Worm (Caenorhabditis elegans): Measurements from ENCODE around the gene irld-18.

Gene irld-18

DNA sequence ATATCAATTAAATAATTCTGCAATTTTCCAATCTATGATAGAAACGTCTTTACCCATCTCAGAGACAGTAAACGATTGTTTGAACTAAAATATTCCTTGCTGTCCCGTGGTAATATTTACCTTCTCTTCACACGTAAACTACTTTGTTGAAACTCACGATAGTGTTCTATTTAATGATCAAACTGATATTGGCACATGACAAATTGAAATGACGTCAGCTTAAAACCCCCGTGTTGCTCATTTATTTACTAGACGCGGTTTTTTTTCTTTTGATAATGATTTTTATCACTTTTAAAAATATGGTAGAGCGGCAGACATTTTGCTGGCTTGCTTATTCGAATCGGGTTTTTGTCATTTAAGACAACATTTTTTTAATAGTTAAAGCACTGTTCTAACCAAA lies 19.2 kb downstream of the irld-18 start:
- TF ChIP-seq hlh-8 (tag; optimal IDR thresholded peaks at IDR 0.05) (no peak), pat-9 (tag; optimal IDR thresholded peaks at IDR 0.05) (no peak), unc-3 (GFP tag; conservative IDR thresholded peaks at IDR 0.05) (no peak), unc-3 (tag; optimal IDR thresholded peaks at IDR 0.05) (no peak), pros-1 (tag; optimal IDR thresholded peaks at IDR 0.05) (no peak), pha-2 (tag; optimal IDR thresholded peaks at IDR 0.05) (no peak), nhr-232 (tag; optimal IDR thresholded peaks at IDR 0.05) (no peak), lin-11 (tag; optimal IDR thresholded peaks at IDR 0.05) (no peak), T23F11.4 (GFP tag; optimal IDR thresholded peaks at IDR 0.05) (no peak), elt-4 (tag; optimal IDR thresholded peaks at IDR 0.05) (no peak), ceh-6 (GFP tag; optimal IDR thresholded peaks at IDR 0.05) (no peak), ceh-18 (tag; optimal IDR thresholded peaks at IDR 0.05) (no peak), hlh-6 (tag; optimal IDR thresholded peaks at IDR 0.05) (no peak), che-1 (tag; optimal IDR thresholded peaks at IDR 0.05) (no peak), npax-4 (tag; optimal IDR thresholded peaks at IDR 0.05) (no peak), Y22D7AL.16 (tag; optimal IDR thresholded peaks at IDR 0.05) (no peak), ets-4 (tag; optimal IDR thresholded peaks at IDR 0.05) (no peak)

DNA sequence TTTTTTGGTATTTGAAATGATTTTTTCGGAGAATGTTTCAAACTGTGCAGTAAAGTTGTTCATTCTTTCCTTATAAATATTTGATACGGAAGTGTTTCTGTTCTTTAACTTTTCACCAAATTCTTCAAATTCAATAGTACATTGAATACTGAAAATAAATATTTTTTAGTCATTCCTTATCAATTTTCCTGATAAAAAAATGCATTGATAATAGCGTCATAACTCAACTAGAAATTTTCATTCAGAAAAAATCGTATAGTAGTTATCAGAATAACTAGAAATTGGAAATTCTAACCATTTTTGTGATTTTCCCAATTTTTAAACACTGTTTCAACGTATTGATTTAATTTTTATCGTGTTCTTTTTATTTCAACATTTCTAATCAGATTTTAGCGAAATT lies 21.6 kb downstream of the irld-18 start:
- TF ChIP-seq pros-1 (tag; optimal IDR thresholded peaks at IDR 0.05) (no peak), elt-2 (tag; optimal IDR thresholded peaks at IDR 0.05) (peak; percentile 1), unc-86 (tag; optimal IDR thresholded peaks at IDR 0.05) (no peak), ceh-48 (tag; optimal IDR thresholded peaks at IDR 0.05) (no peak)

DNA sequence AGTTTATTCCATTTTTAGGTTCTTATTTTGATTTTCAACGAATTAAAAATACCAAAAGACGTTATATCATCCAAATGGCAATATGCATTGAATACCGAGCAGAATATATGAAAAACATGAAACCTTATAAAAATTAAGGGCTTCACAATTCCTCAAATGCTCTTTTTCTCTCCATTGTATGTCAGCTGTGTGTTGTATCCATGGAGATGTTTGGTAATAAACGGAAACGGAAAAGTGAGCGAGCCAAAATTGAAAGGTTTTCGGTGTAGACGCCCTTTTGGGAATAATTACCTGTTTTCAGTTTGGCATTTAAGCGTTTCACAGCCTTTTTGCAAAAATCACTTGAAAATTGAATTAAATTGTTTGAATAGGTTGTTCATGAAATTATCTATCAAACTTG lies 23.2 kb downstream of the irld-18 start:
- TF ChIP-seq pqm-1 (tag; optimal IDR thresholded peaks at IDR 0.05) (no peak), ceh-30 (tag; optimal IDR thresholded peaks at IDR 0.05) (no peak), nhr-232 (tag; optimal IDR thresholded peaks at IDR 0.05) (no peak), K09A11.1 (tag; optimal IDR thresholded peaks at IDR 0.05; ENCODE audit: insufficient read depth) (no peak), ceh-19 (GFP tag; optimal IDR thresholded peaks at IDR 0.05) (no peak), eyg-1 (tag; optimal IDR thresholded peaks at IDR 0.05) (no peak), pros-1 (tag; optimal IDR thresholded peaks at IDR 0.05) (no peak), Y22D7AL.16 (tag; optimal IDR thresholded peaks at IDR 0.05) (no peak), che-1 (tag; optimal IDR thresholded peaks at IDR 0.05) (no peak), ref-2 (tag; optimal IDR thresholded peaks at IDR 0.05) (no peak), pha-4 (tag; optimal IDR thresholded peaks at IDR 0.05) (no peak), odd-2 (tag; optimal IDR thresholded peaks at IDR 0.05) (no peak), hlh-30 (tag; optimal IDR thresholded peaks at IDR 0.05; ENCODE audit: insufficient read depth) (no peak), ets-4 (tag; optimal IDR thresholded peaks at IDR 0.05) (no peak), ceh-31 (tag; optimal IDR thresholded peaks at IDR 0.05) (no peak), sox-4 (tag; optimal IDR thresholded peaks at IDR 0.05) (no peak)

DNA sequence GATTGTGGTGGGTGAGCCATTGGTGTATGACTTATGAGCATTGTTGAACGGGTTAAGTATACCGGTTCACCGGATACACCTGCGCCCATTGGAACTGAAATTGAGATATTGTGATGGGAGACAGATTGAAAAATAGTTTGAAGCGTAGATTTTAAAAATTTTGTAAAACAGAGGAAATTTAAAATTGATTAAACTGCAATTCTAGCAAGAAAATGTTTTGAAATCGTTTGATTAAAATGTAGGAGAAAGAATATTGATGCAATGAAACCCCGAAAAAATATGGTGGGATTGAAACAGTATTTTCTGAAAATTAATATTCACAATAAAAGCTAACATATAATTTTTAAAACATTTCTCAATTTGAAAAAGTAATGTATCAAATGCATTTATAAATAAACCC lies 26.1 kb downstream of the irld-18 start, which contains the start of gene Y57G11B.6:
Y57G11B.6 (minus strand) TSS at position 101 of the 400 bp plus-strand sequence.
- TF ChIP-seq ceh-18 (tag; optimal IDR thresholded peaks at IDR 0.05): no peak
- TF ChIP-seq ceh-19 (GFP tag; optimal IDR thresholded peaks at IDR 0.05): no peak
- no peak for TF ChIP-seq elt-2 (tag; optimal IDR thresholded peaks at IDR 0.05)
- no peak for TF ChIP-seq hlh-30 (tag; optimal IDR thresholded peaks at IDR 0.05; ENCODE audit: insufficient read depth)
- TF ChIP-seq T23F11.4 (GFP tag; optimal IDR thresholded peaks at IDR 0.05): no peak
- no peak for TF ChIP-seq pat-9 (tag; optimal IDR thresholded peaks at IDR 0.05)
- no peak for TF ChIP-seq ahr-1 (tag; optimal IDR thresholded peaks at IDR 0.05)
- no peak for TF ChIP-seq fax-1 (tag; optimal IDR thresholded peaks at IDR 0.05)
- no peak for TF ChIP-seq pha-2 (tag; optimal IDR thresholded peaks at IDR 0.05)
- no peak for TF ChIP-seq tbx-2 (tag; optimal IDR thresholded peaks at IDR 0.05)
- no peak for TF ChIP-seq ceh-30 (tag; optimal IDR thresholded peaks at IDR 0.05)
- TF ChIP-seq ttx-3 (tag; optimal IDR thresholded peaks at IDR 0.05): no peak
- no peak for TF ChIP-seq ceh-9 (tag; optimal IDR thresholded peaks at IDR 0.05)
- TF ChIP-seq pha-4 (tag; optimal IDR thresholded peaks at IDR 0.05): no peak
- no peak for TF ChIP-seq gmeb-2 (tag; optimal IDR thresholded peaks at IDR 0.05)
- TF ChIP-seq ceh-48 (tag; optimal IDR thresholded peaks at IDR 0.05): no peak
- TF ChIP-seq hlh-15 (tag; optimal IDR thresholded peaks at IDR 0.05): no peak
- TF ChIP-seq nhr-11 (tag; optimal IDR thresholded peaks at IDR 0.05): no peak
